Worm (Caenorhabditis elegans): Measurements from ENCODE around the gene grsp-1.

grsp-1 gene

DNA sequence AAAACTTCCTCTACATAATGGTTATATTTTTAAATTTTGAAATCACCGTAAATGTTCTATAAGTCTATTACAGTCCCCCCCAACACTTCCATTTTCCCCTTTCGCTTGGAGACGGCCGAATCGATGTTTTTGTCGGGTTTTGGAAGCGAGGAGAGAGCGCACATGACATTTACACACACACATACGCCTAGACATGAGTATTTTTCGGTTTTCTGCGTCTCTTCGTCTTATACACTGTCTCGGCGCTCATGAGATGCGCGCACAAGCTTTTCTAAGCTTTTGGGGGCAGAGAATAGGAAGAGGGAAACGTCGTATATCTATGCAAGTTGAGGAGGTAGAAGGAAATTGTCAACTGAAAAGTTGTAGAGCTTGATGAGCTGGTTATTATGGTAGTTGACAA, 10.8 kb downstream of the grsp-1 start (continued):
- no peak for TF ChIP-seq pag-3 (tag; optimal IDR thresholded peaks at IDR 0.05; ENCODE audit: borderline replicate concordance, insufficient read depth)
- no peak for TF ChIP-seq snpc-4 (tag; optimal IDR thresholded peaks at IDR 0.05)
- TF ChIP-seq snu-23 (GFP tag; optimal IDR thresholded peaks at IDR 0.05) = peak; percentile 12
- TF ChIP-seq ztf-4 (tag; optimal IDR thresholded peaks at IDR 0.05) = no peak
- TF ChIP-seq lsy-2 (tag; optimal IDR thresholded peaks at IDR 0.05) = peak in 1 of 2 experiments; percentile 20
- no peak for TF ChIP-seq C16A3.4 (tag; optimal IDR thresholded peaks at IDR 0.05)
- no peak for TF ChIP-seq nhr-237 (tag; optimal IDR thresholded peaks at IDR 0.05)
- no peak for TF ChIP-seq egl-27 (tag; optimal IDR thresholded peaks at IDR 0.05)
- TF ChIP-seq elt-2 (tag; optimal IDR thresholded peaks at IDR 0.05) = no peak
- peak in 1 of 2 experiments; percentile 69 for TF ChIP-seq mdl-1 (tag; optimal IDR thresholded peaks at IDR 0.05)
- no peak for TF ChIP-seq pax-3 (tag; optimal IDR thresholded peaks at IDR 0.05)
- no peak for TF ChIP-seq unc-98 (GFP tag; IDR thresholded peaks at IDR 0.05)
- no peak for TF ChIP-seq nhr-84 (tag; optimal IDR thresholded peaks at IDR 0.05)
- TF ChIP-seq ceh-82 (tag; optimal IDR thresholded peaks at IDR 0.05) = peak in 1 of 3 experiments; percentile 4

DNA sequence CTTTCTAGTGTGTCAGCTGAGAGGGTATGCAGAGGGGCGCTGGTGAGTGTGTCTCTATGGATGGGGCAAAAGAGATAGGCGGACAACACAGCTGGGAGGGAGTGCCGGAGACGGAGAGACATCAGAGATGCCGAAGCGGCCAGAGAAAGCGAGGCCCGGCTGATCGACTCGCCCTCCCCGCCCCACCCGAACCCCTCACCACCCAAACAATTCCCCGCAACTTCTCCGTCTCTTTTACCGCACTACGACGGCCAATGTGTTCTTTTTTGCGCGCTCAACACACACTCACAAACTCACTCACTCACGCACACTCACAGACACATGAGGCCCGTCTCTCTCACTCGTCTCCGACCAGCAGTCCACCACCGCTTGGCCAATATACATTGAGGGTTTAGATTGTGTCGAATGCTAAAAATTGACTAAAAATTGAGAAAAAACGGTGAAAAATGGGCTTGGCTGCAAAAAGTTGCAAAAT, 13.2 kb downstream of the grsp-1 start, which contains the start of gene Y43F8C.3:
Y43F8C.3 (minus strand) TSS at position 187 of the 475 bp plus-strand sequence.
- TF ChIP-seq nhr-19 (GFP tag; conservative IDR thresholded peaks at IDR 0.05) (peak; percentile 57), zag-1 (tag; optimal IDR thresholded peaks at IDR 0.05) (no peak), ceh-88 (GFP tag; IDR thresholded peaks at IDR 0.05) (no peak), mep-1 (tag; optimal IDR thresholded peaks at IDR 0.05) (peak; percentile 71), dpl-1 (GFP tag; optimal IDR thresholded peaks at IDR 0.05) (peak; percentile 6 to 49 (median 13)), rnt-1 (tag; optimal IDR thresholded peaks at IDR 0.05) (peak; percentile 65), hlh-17 (GFP tag; optimal IDR thresholded peaks at IDR 0.05; ENCODE audit: borderline replicate concordance) (no peak), fos-1 (tag; optimal IDR thresholded peaks at IDR 0.05) (peak; percentile 37), snu-23 (GFP tag; optimal IDR thresholded peaks at IDR 0.05) (peak; percentile 65), swsn-7 (tag; optimal IDR thresholded peaks at IDR 0.05) (peak; percentile 48), ceh-8 (GFP tag; optimal IDR thresholded peaks at IDR 0.05) (peak; percentile 63), elt-2 (tag; optimal IDR thresholded peaks at IDR 0.05) (peak; percentile 12), Y116A8C.19 (tag; optimal IDR thresholded peaks at IDR 0.05; ENCODE audit: borderline replicate concordance) (no peak), nhr-20 (tag; optimal IDR thresholded peaks at IDR 0.05) (peak; percentile 32), jun-1 (tag; optimal IDR thresholded peaks at IDR 0.05) (peak; percentile 60), ztf-11 (tag; optimal IDR thresholded peaks at IDR 0.05) (peak in 1 of 2 experiments; percentile 2), lin-35 (GFP tag; optimal IDR thresholded peaks at IDR 0.05) (peak; percentile 47 to 69), fkh-10 (GFP tag; optimal IDR thresholded peaks at IDR 0.05) (peak; percentile 17), fkh-8 (tag; optimal IDR thresholded peaks at IDR 0.05) (peak; percentile 91), nhr-71 (tag; optimal IDR thresholded peaks at IDR 0.05) (peak; percentile 58), aly-2 (tag; optimal IDR thresholded peaks at IDR 0.05) (no peak), lin-14 (GFP tag; optimal IDR thresholded peaks at IDR 0.05) (peak; percentile 95), nhr-85 (tag) (peak; percentile 84), hpl-2 (GFP tag; optimal IDR thresholded peaks at IDR 0.05) (no peak), ceh-90 (tag; optimal IDR thresholded peaks at IDR 0.05) (no peak), pax-3 (tag; optimal IDR thresholded peaks at IDR 0.05) (peak; percentile 9), nhr-76 (tag; optimal IDR thresholded peaks at IDR 0.05) (no peak), nhr-77 (tag; optimal IDR thresholded peaks at IDR 0.05) (peak; percentile 70), skn-1 (tag; optimal IDR thresholded peaks at IDR 0.05) (peak; percentile 64), blmp-1 (tag; optimal IDR thresholded peaks at IDR 0.05) (peak; percentile 61), C16A3.4 (tag; optimal IDR thresholded peaks at IDR 0.05) (peak; percentile 88), lin-13 (GFP tag; optimal IDR thresholded peaks at IDR 0.05) (peak; percentile 76), snpc-4 (tag; optimal IDR thresholded peaks at IDR 0.05) (peak; percentile 19), tbx-2 (tag; optimal IDR thresholded peaks at IDR 0.05) (peak; percentile 29), grh-1 (GFP tag; IDR thresholded peaks at IDR 0.05) (peak; percentile 12; the same call in 1 of the 2 replicates), ceh-82 (tag; optimal IDR thresholded peaks at IDR 0.05) (peak in 2 of 3 experiments; percentile 39 to 81), lsy-2 (tag; optimal IDR thresholded peaks at IDR 0.05) (peak; percentile 56 to 83), mdl-1 (tag; optimal IDR thresholded peaks at IDR 0.05) (peak in 1 of 2 experiments; percentile 73), isw-1 (GFP tag; IDR thresholded peaks at IDR 0.05) (peak; percentile 41), nhr-47 (tag; optimal IDR thresholded peaks at IDR 0.05) (peak; percentile 27), efl-1 (optimal IDR thresholded peaks at IDR 0.05) (peak; percentile 32 to 46), efl-1 (GFP tag; optimal IDR thresholded peaks at IDR 0.05 in 1 of 2) (peak; percentile 33 to 92), ceh-63 (GFP tag; optimal IDR thresholded peaks at IDR 0.05) (no peak)
